Fruit fly (Drosophila melanogaster) whole organism, embryonic: ENCODE data around the gene CG15742.
A peak's percentile ranks its signal among the peaks of the same experiment; 100 is the strongest.

ENCODE experiments used
- CG10543 ChIP-seq: fragments of 200-800 bp; sonication (Bioruptor generic); optimal IDR thresholded peaks from 3 replicates; lab custom pipeline; 2017; ENCODE audit warnings: missing biosample characterization, mild to moderate bottlenecking, missing genetic modification characterization, moderate library complexity
- CG11560 ChIP-seq: fragments of 200-800 bp; sonication (Bioruptor generic); IDR thresholded peaks from 3 replicates; pipeline ENCODE4 v1.3.6; 2022; ENCODE audit warnings: missing biosample characterization, missing genetic modification characterization
- CG13424 ChIP-seq: fragments of 200-800 bp; sonication (Bioruptor generic); optimal IDR thresholded peaks from 2 replicates; lab custom pipeline; 2019; ENCODE audit warnings: missing biosample characterization, mild to moderate bottlenecking, missing genetic modification characterization, moderate library complexity
- CG14710 ChIP-seq: fragments of 200-800 bp; sonication (Bioruptor generic); optimal IDR thresholded peaks from 3 replicates; lab custom pipeline; 2019; ENCODE audit warnings: missing biosample characterization, mild to moderate bottlenecking, missing genetic modification characterization, moderate library complexity
- CG1647 ChIP-seq: fragments of 200-800 bp; sonication (Bioruptor generic); optimal IDR thresholded peaks from 3 replicates; lab custom pipeline; 2016; ENCODE audit warnings: missing biosample characterization, missing genetic modification characterization
- CG16779 ChIP-seq: fragments of 200-800 bp; sonication (Bioruptor generic); IDR thresholded peaks from 2 replicates; pipeline ENCODE4 v1.3.6; 2022; ENCODE audit warnings: missing biosample characterization, missing genetic modification characterization
- CG17359 ChIP-seq: fragments of 200-800 bp; sonication (Bioruptor generic); optimal IDR thresholded peaks from 3 replicates; lab custom pipeline; 2018; ENCODE audit warnings: missing biosample characterization, mild to moderate bottlenecking, missing genetic modification characterization, moderate library complexity
- CG17829 ChIP-seq: fragments of 200-800 bp; optimal IDR thresholded peaks from 2 replicates; lab custom pipeline; 2019; ENCODE audit warnings: missing biosample characterization, mild to moderate bottlenecking, missing genetic modification characterization, moderate library complexity
- CG2129 ChIP-seq: fragments of 200-800 bp; sonication (Bioruptor generic); IDR thresholded peaks from 2 replicates; pipeline ENCODE4 v1.3.6; 2022; ENCODE audit warnings: missing biosample characterization, missing genetic modification characterization; ENCODE audit not compliant: partially characterized antibody
- CG2199 ChIP-seq: fragments of 200-800 bp; sonication (Bioruptor generic); IDR thresholded peaks from 3 replicates; pipeline ENCODE4 v1.3.6; 2022; ENCODE audit warnings: missing biosample characterization, missing genetic modification characterization
- CG30020 ChIP-seq: fragments of 200-800 bp; optimal IDR thresholded peaks from 2 replicates; lab custom pipeline; 2019; ENCODE audit warnings: missing biosample characterization, mild to moderate bottlenecking, missing genetic modification characterization, moderate library complexity
- CG30403 ChIP-seq: fragments of 200-800 bp; sonication (Bioruptor generic); optimal IDR thresholded peaks from 3 replicates; lab custom pipeline; 2016; ENCODE audit warnings: missing biosample characterization, missing genetic modification characterization
- CG32767 ChIP-seq: fragments of 200-800 bp; sonication (Bioruptor generic); IDR thresholded peaks from 2 replicates; pipeline ENCODE4 v1.3.6; 2022; ENCODE audit warnings: missing biosample characterization, missing genetic modification characterization
- CG4404 ChIP-seq: fragments of 200-800 bp; sonication (Bioruptor generic); IDR thresholded peaks from 2 replicates; pipeline ENCODE4 v1.3.6; 2022; ENCODE audit warnings: missing biosample characterization, missing genetic modification characterization
- CG6254 ChIP-seq: fragments of 200-800 bp; sonication (Bioruptor generic); optimal IDR thresholded peaks from 3 replicates; lab custom pipeline; 2017; ENCODE audit warnings: mild to moderate bottlenecking, missing biosample characterization, missing genetic modification reagents, missing genetic modification characterization
- CG8765 ChIP-seq: fragments of 200-800 bp; sonication (Bioruptor generic); IDR thresholded peaks from 2 replicates; pipeline ENCODE4 v1.3.6; 2022; ENCODE audit warnings: missing biosample characterization, missing genetic modification characterization
- CG8944 ChIP-seq: fragments of 200-800 bp; sonication (Bioruptor generic); optimal IDR thresholded peaks from 3 replicates; lab custom pipeline; 2016; ENCODE audit warnings: missing biosample characterization, missing genetic modification characterization
- D19B ChIP-seq: fragments of 200-800 bp; sonication (Bioruptor generic); optimal IDR thresholded peaks from 2 replicates; lab custom pipeline; 2017; ENCODE audit warnings: missing biosample characterization, mild to moderate bottlenecking, missing genetic modification characterization
- ERR ChIP-seq: fragments of 200-800 bp; sonication (Bioruptor generic); optimal IDR thresholded peaks from 2 replicates; lab custom pipeline; 2016; ENCODE audit warnings: missing biosample characterization, missing genetic modification characterization
- Elba2 ChIP-seq: fragments of 200-800 bp; sonication (Bioruptor generic); optimal IDR thresholded peaks from 3 replicates; lab custom pipeline; 2016; ENCODE audit warnings: missing biosample characterization, missing genetic modification characterization
- Ets97D ChIP-seq: fragments of 200-800 bp; sonication (Bioruptor generic); optimal IDR thresholded peaks from 3 replicates; lab custom pipeline; 2016; ENCODE audit warnings: missing biosample characterization, missing genetic modification characterization
- Jarid2 ChIP-seq: fragments of 200-800 bp; sonication (Bioruptor generic); optimal IDR thresholded peaks from 3 replicates; lab custom pipeline; 2017; ENCODE audit warnings: mild to moderate bottlenecking, missing biosample characterization, missing genetic modification reagents, missing genetic modification characterization
- Lim3 ChIP-seq: fragments of 200-800 bp; sonication (Bioruptor generic); IDR thresholded peaks from 2 replicates; pipeline ENCODE4 v1.3.6; 2022; ENCODE audit warnings: missing biosample characterization, missing genetic modification characterization
- Neu2 ChIP-seq: fragments of 200-800 bp; sonication (Bioruptor generic); optimal IDR thresholded peaks from 3 replicates; lab custom pipeline; 2016; ENCODE audit warnings: missing biosample characterization, missing genetic modification characterization, borderline replicate concordance
- Ravus ChIP-seq: fragments of 200-800 bp; sonication (Bioruptor generic); IDR thresholded peaks from 2 replicates; pipeline ENCODE4 v1.3.6; 2022; ENCODE audit warnings: missing biosample characterization, missing genetic modification characterization
- Spps ChIP-seq: fragments of 200-800 bp; sonication (Bioruptor generic); optimal IDR thresholded peaks from 2 replicates; lab custom pipeline; 2018; ENCODE audit warnings: missing biosample characterization, mild to moderate bottlenecking, missing genetic modification characterization
- Sry-β ChIP-seq: fragments of 200-800 bp; sonication (Bioruptor generic); optimal IDR thresholded peaks from 2 replicates; lab custom pipeline; 2018; ENCODE audit warnings: missing biosample characterization, mild to moderate bottlenecking, missing genetic modification characterization, moderate library complexity
- TFAM ChIP-seq: fragments of 200-800 bp; sonication (Bioruptor generic); optimal IDR thresholded peaks from 2 replicates; lab custom pipeline; 2017; ENCODE audit warnings: missing biosample characterization, missing genetic modification characterization, inconsistent platforms
- al ChIP-seq: fragments of 200-800 bp; sonication (Bioruptor generic); IDR thresholded peaks from 2 replicates; pipeline ENCODE4 v1.3.6; 2022; ENCODE audit warnings: missing biosample characterization, missing genetic modification characterization
- aop ChIP-seq: fragments of 200-800 bp; sonication (Bioruptor generic); IDR thresholded peaks from 2 replicates; pipeline ENCODE4 v1.3.6; 2022; ENCODE audit warnings: missing biosample characterization, missing genetic modification characterization
- ase ChIP-seq: fragments of 200-800 bp; sonication (Bioruptor generic); IDR thresholded peaks from 3 replicates; pipeline ENCODE4 v1.3.6; 2022; ENCODE audit warnings: missing biosample characterization, missing genetic modification characterization
- br ChIP-seq: fragments of >200 bp; optimal IDR thresholded peaks from 2 replicates; lab custom pipeline; 2017
- caup ChIP-seq: fragments of 200-800 bp; sonication (Bioruptor generic); optimal IDR thresholded peaks from 3 replicates; lab custom pipeline; 2017; ENCODE audit warnings: missing biosample characterization, mild to moderate bottlenecking, missing genetic modification characterization, moderate library complexity; ENCODE audit not compliant: severe bottlenecking
- cg ChIP-seq: fragments of 200-800 bp; sonication (Bioruptor generic); optimal IDR thresholded peaks from 3 replicates; lab custom pipeline; 2019; ENCODE audit warnings: missing biosample characterization, mild to moderate bottlenecking, missing genetic modification characterization, moderate library complexity
- corto ChIP-seq: fragments of 200-800 bp; sonication (Bioruptor generic); optimal IDR thresholded peaks from 2 replicates; lab custom pipeline; 2016; ENCODE audit warnings: missing biosample characterization, mild to moderate bottlenecking, missing genetic modification characterization, moderate library complexity
- danr ChIP-seq: fragments of 200-800 bp; sonication (Bioruptor generic); IDR thresholded peaks from 2 replicates; pipeline ENCODE4 v1.3.6; 2022; ENCODE audit warnings: missing biosample characterization, missing genetic modification characterization
- disco-r ChIP-seq: fragments of 200-800 bp; sonication (Bioruptor generic); optimal IDR thresholded peaks from 2 replicates; lab custom pipeline; 2016; ENCODE audit warnings: missing biosample characterization, missing genetic modification characterization
- dmrt11E ChIP-seq: fragments of 200-800 bp; sonication (Bioruptor generic); optimal IDR thresholded peaks from 3 replicates; lab custom pipeline; 2018; ENCODE audit warnings: missing biosample characterization, mild to moderate bottlenecking, missing genetic modification characterization, moderate library complexity
- eve ChIP-seq, 2 experiments: fragments of >200 bp; optimal IDR thresholded peaks; 2 replicates each; lab custom pipeline; 2017; ENCODE audit warnings: missing biosample characterization in 2 of 2, missing genetic modification characterization in 2 of 2
- ewg ChIP-seq: fragments of 200-800 bp; sonication (Bioruptor generic); optimal IDR thresholded peaks from 3 replicates; lab custom pipeline; 2017; ENCODE audit warnings: mild to moderate bottlenecking, missing biosample characterization, missing genetic modification reagents, missing genetic modification characterization
- eyg ChIP-seq: fragments of 200-800 bp; sonication (Bioruptor generic); optimal IDR thresholded peaks from 3 replicates; lab custom pipeline; 2016; ENCODE audit warnings: missing biosample characterization, missing genetic modification characterization
- fu2 ChIP-seq: fragments of 200-800 bp; sonication (Bioruptor generic); optimal IDR thresholded peaks from 2 replicates; lab custom pipeline; 2016; ENCODE audit warnings: missing biosample characterization, missing genetic modification characterization
- lov ChIP-seq, 2 experiments: fragments of 200-800 bp in 1 of 2; fragments of >200 bp in 1 of 2; sonication (Bioruptor generic) in 1 of 2; IDR thresholded peaks in 1 of 2; optimal IDR thresholded peaks in 1 of 2; 2 replicates in 1 of 2; 3 replicates in 1 of 2; pipeline versions ENCODE4 v1.3.6 to Lab custom; 2017 to 2022; ENCODE audit warnings: missing biosample characterization in 1 of 2, missing genetic modification characterization in 1 of 2
- luna ChIP-seq: fragments of 200-800 bp; sonication (Bioruptor generic); optimal IDR thresholded peaks from 2 replicates; lab custom pipeline; 2016; ENCODE audit warnings: missing biosample characterization, missing genetic modification characterization
- phol ChIP-seq: fragments of 200-800 bp; sonication (Bioruptor generic); optimal IDR thresholded peaks from 3 replicates; lab custom pipeline; 2018; ENCODE audit warnings: missing biosample characterization, mild to moderate bottlenecking, missing genetic modification characterization, moderate library complexity
- salm ChIP-seq: fragments of 200-800 bp; sonication (Bioruptor generic); optimal IDR thresholded peaks from 2 replicates; lab custom pipeline; 2018; ENCODE audit warnings: missing biosample characterization, mild to moderate bottlenecking, missing genetic modification characterization
- sqz ChIP-seq: fragments of 200-800 bp; sonication (Bioruptor generic); optimal IDR thresholded peaks from 3 replicates; lab custom pipeline; 2018; ENCODE audit warnings: missing biosample characterization, mild to moderate bottlenecking, missing genetic modification characterization
- stc ChIP-seq: fragments of 200-800 bp; sonication (Bioruptor generic); IDR thresholded peaks from 2 replicates; pipeline ENCODE4 v1.3.6; 2022; ENCODE audit warnings: missing biosample characterization, missing genetic modification characterization
- twi ChIP-seq: fragments of 200-800 bp; optimal IDR thresholded peaks from 2 replicates; lab custom pipeline; 2019; ENCODE audit warnings: missing biosample characterization, mild to moderate bottlenecking, missing genetic modification characterization, moderate library complexity
- zf30C ChIP-seq: fragments of 200-800 bp; sonication (Bioruptor generic); optimal IDR thresholded peaks from 3 replicates; lab custom pipeline; 2018; ENCODE audit warnings: missing biosample characterization, mild to moderate bottlenecking, missing genetic modification characterization

CG15742 gene

dm6 chrX:13251310-13251709 lies 7.0 kb downstream of the CG15742 start (continued):
- TF ChIP-seq eyg (GFP tag; lab: Kevin White, UChicago) (peak; percentile 70), phol (tag; lab: Kevin White, UChicago) (peak; percentile 72), Ravus (no peak), br (lab: Kevin White, UChicago) (no peak), CG11560 (tag; lab: Robert Waterston, UW) (peak; percentile 66), CG14710 (peak; percentile 36), Ets97D (GFP tag; lab: Kevin White, UChicago) (peak; percentile 35), CG8765 (GFP tag; lab: Robert Waterston, UW) (no peak), luna (GFP tag; lab: Kevin White, UChicago) (peak; percentile 9), fu2 (peak; percentile 47), ase (peak; percentile 75), danr (GFP tag; lab: Robert Waterston, UW) (0 out of 2 replicates have a peak, but pooled peaks have one; percentile 42), stc (GFP tag; lab: Robert Waterston, UW) (peak; percentile 66), Sry-β (GFP tag; lab: Kevin White, UChicago) (no peak), ewg (GFP tag; lab: Kevin White, UChicago) (peak; percentile 69), TFAM (GFP tag; lab: Kevin White, UChicago) (no peak), disco-r (GFP tag; lab: Kevin White, UChicago) (peak; percentile 17), CG30020 (tag; lab: Kevin White, UChicago) (peak; percentile 1), sqz (GFP tag; lab: Kevin White, UChicago) (no peak), CG32767 (GFP tag; lab: Robert Waterston, UW) (0 out of 2 replicates have a peak, but pooled peaks have one; percentile 21), CG10543 (GFP tag; lab: Kevin White, UChicago) (no peak), CG8944 (peak; percentile 65), D19B (GFP tag; lab: Kevin White, UChicago) (peak; percentile 26), twi (tag; lab: Kevin White, UChicago) (no peak), CG17359 (tag; lab: Kevin White, UChicago) (peak; percentile 82), Elba2 (GFP tag; lab: Kevin White, UChicago) (no peak), cg (GFP tag; lab: Kevin White, UChicago) (no peak), lov (optimal IDR thresholded peaks at IDR 0.05; lab: Kevin White, UChicago) (no peak), lov (GFP tag; IDR thresholded peaks at IDR 0.05; lab: Robert Waterston, UW) (peak; percentile 55; the same call in 1 of the 3 replicates), Spps (tag; lab: Kevin White, UChicago) (no peak), caup (GFP tag; lab: Kevin White, UChicago) (peak; percentile 62), dmrt11E (tag; lab: Kevin White, UChicago) (peak; percentile 24), CG4404 (GFP tag; lab: Robert Waterston, UW) (peak; percentile 39; the same call in 1 of the 2 replicates), CG17829 (tag; lab: Kevin White, UChicago) (peak; percentile 60), CG13424 (tag; lab: Kevin White, UChicago) (peak; percentile 68), CG6254 (GFP tag; lab: Kevin White, UChicago) (peak; percentile 57), corto (peak; percentile 86), salm (tag; lab: Kevin White, UChicago) (peak; percentile 44), Lim3 (GFP tag; lab: Robert Waterston, UW) (peak; percentile 29; the same call in 1 of the 2 replicates), Jarid2 (GFP tag; lab: Kevin White, UChicago) (peak; percentile 47), al (GFP tag; lab: Robert Waterston, UW) (no peak), Neu2 (no peak), zf30C (GFP tag; lab: Kevin White, UChicago) (no peak), eve (GFP tag; optimal IDR thresholded peaks at IDR 0.05; lab: Kevin White, UChicago) (peak in 1 of 2 experiments; percentile 86), aop (GFP tag; lab: Robert Waterston, UW) (peak; percentile 58; the same call in 1 of the 2 replicates), CG30403 (GFP tag; lab: Kevin White, UChicago) (peak; percentile 84), CG2129 (no peak), ERR (GFP tag; lab: Kevin White, UChicago) (peak; percentile 35), CG1647 (peak; percentile 47), CG16779 (GFP tag; lab: Robert Waterston, UW) (peak; percentile 64; the same call in 1 of the 2 replicates), CG2199 (GFP tag; lab: Robert Waterston, UW) (no peak)
